Worm (Caenorhabditis elegans) whole organism, mixed stage, embryonic: ENCODE data around the gene mab-21.

Source experiments
- M03D4.4 ChIP-seq: sonication (generic microtip); optimal IDR thresholded peaks from 2 replicates; lab custom pipeline; 2017; ENCODE audit warnings: mild to moderate bottlenecking, missing genetic modification characterization, missing compliant biosample characterization
- bed-3 ChIP-seq: fragments of 200-800 bp; sonication (Bioruptor generic); optimal IDR thresholded peaks from 3 replicates; lab custom pipeline; 2018; ENCODE audit warnings: mild to moderate bottlenecking, missing genetic modification characterization, moderate library complexity, missing compliant biosample characterization
- blmp-1 ChIP-seq: fragments of 150-350 bp; optimal IDR thresholded peaks from 2 replicates; lab custom pipeline; 2014; ENCODE audit warnings: missing biosample characterization, missing genetic modification characterization
- ceh-39 ChIP-seq: fragments of 150-350 bp; optimal IDR thresholded peaks from 2 replicates; lab custom pipeline; 2014; ENCODE audit warnings: missing biosample characterization, missing genetic modification characterization
- ceh-43 ChIP-seq: fragments of 200-800 bp; sonication (Bioruptor generic); optimal IDR thresholded peaks from 2 replicates; lab custom pipeline; 2018; ENCODE audit warnings: mild to moderate bottlenecking, missing genetic modification characterization, moderate library complexity, missing compliant biosample characterization
- ceh-83 ChIP-seq: fragments of 200-800 bp; sonication (Bioruptor generic); optimal IDR thresholded peaks from 2 replicates; lab custom pipeline; 2018; ENCODE audit warnings: mild to moderate bottlenecking, missing genetic modification characterization, missing compliant biosample characterization
- ces-1 ChIP-seq: fragments of 150-350 bp; optimal IDR thresholded peaks from 2 replicates; lab custom pipeline; 2014; ENCODE audit warnings: missing biosample characterization, missing genetic modification reagents, missing genetic modification characterization
- cnd-1 ChIP-seq: fragments of 200-800 bp; sonication (Bioruptor generic); optimal IDR thresholded peaks from 2 replicates; lab custom pipeline; 2018; ENCODE audit warnings: mild to moderate bottlenecking, missing genetic modification characterization, missing compliant biosample characterization
- drap-1 ChIP-seq: fragments of 200-800 bp; sonication (Bioruptor generic); optimal IDR thresholded peaks from 3 replicates; lab custom pipeline; 2018; ENCODE audit warnings: mild to moderate bottlenecking, missing genetic modification characterization, missing compliant biosample characterization
- ham-2 ChIP-seq: fragments of 200-800 bp; sonication (Bioruptor generic); optimal IDR thresholded peaks from 2 replicates; lab custom pipeline; 2018; ENCODE audit warnings: mild to moderate bottlenecking, missing genetic modification characterization, missing compliant biosample characterization
- hlh-1 ChIP-seq: fragments of 150-350 bp; optimal IDR thresholded peaks from 2 replicates; lab custom pipeline; 2014; ENCODE audit warnings: missing biosample characterization, missing genetic modification reagents, missing genetic modification characterization
- lin-13 ChIP-seq: fragments of 150-350 bp; optimal IDR thresholded peaks from 2 replicates; lab custom pipeline; 2014; ENCODE audit warnings: missing biosample characterization, missing genetic modification characterization
- lin-32 ChIP-seq: fragments of 200-800 bp; sonication (Bioruptor generic); optimal IDR thresholded peaks from 2 replicates; lab custom pipeline; 2018; ENCODE audit warnings: mild to moderate bottlenecking, missing genetic modification characterization, missing compliant biosample characterization
- lsy-2 ChIP-seq: fragments of 150-350 bp; optimal IDR thresholded peaks from 2 replicates; lab custom pipeline; 2014; ENCODE audit warnings: missing biosample characterization, missing genetic modification characterization
- mab-5 ChIP-seq: fragments of 150-350 bp; optimal IDR thresholded peaks from 2 replicates; lab custom pipeline; 2014; ENCODE audit warnings: missing biosample characterization, missing genetic modification characterization
- mep-1 ChIP-seq: fragments of 150-350 bp; optimal IDR thresholded peaks from 2 replicates; lab custom pipeline; 2017; ENCODE audit warnings: missing biosample characterization, missing genetic modification reagents, missing genetic modification characterization, inconsistent platforms
- mls-2 ChIP-seq: sonication (generic microtip); optimal IDR thresholded peaks from 2 replicates; lab custom pipeline; 2016; ENCODE audit warnings: mild to moderate bottlenecking, missing genetic modification characterization, moderate library complexity, missing compliant biosample characterization
- nhr-2 ChIP-seq: fragments of 150-350 bp; optimal IDR thresholded peaks from 2 replicates; lab custom pipeline; 2014; ENCODE audit warnings: missing biosample characterization, missing genetic modification characterization
- nhr-237 ChIP-seq: fragments of 150-350 bp; optimal IDR thresholded peaks from 2 replicates; lab custom pipeline; 2014; ENCODE audit warnings: missing biosample characterization, missing genetic modification characterization
- nhr-28 ChIP-seq: fragments of 150-350 bp; optimal IDR thresholded peaks from 2 replicates; lab custom pipeline; 2014; ENCODE audit warnings: missing biosample characterization, missing genetic modification characterization
- nhr-76 ChIP-seq: sonication (generic microtip); optimal IDR thresholded peaks from 2 replicates; lab custom pipeline; 2017; ENCODE audit warnings: missing biosample characterization, missing genetic modification characterization
- pha-4 ChIP-seq: fragments of 150-350 bp; optimal IDR thresholded peaks from 2 replicates; lab custom pipeline; 2018; ENCODE audit warnings: missing biosample characterization, missing genetic modification reagents, missing genetic modification characterization
- sem-2 ChIP-seq: fragments of 200-800 bp; sonication (Bioruptor generic); optimal IDR thresholded peaks from 2 replicates; lab custom pipeline; 2018; ENCODE audit warnings: mild to moderate bottlenecking, missing genetic modification characterization, missing compliant biosample characterization
- sptf-1 ChIP-seq: sonication (generic microtip); optimal IDR thresholded peaks from 2 replicates; lab custom pipeline; 2017; ENCODE audit warnings: mild to moderate bottlenecking, missing genetic modification characterization, moderate library complexity, missing compliant biosample characterization
- tbx-8 ChIP-seq: fragments of 200-800 bp; sonication (Bioruptor generic); optimal IDR thresholded peaks from 2 replicates; lab custom pipeline; 2018; ENCODE audit warnings: mild to moderate bottlenecking, missing genetic modification characterization, moderate library complexity, missing compliant biosample characterization
- unc-120 ChIP-seq: sonication (generic microtip); optimal IDR thresholded peaks from 2 replicates; lab custom pipeline; 2017; ENCODE audit warnings: missing genetic modification characterization, missing compliant biosample characterization; ENCODE audit not compliant: poor library complexity, severe bottlenecking
- unc-39 ChIP-seq: fragments of 150-350 bp; optimal IDR thresholded peaks from 2 replicates; lab custom pipeline; 2014; ENCODE audit warnings: missing biosample characterization, missing genetic modification characterization
- unc-62 ChIP-seq: fragments of 150-350 bp; optimal IDR thresholded peaks from 2 replicates; lab custom pipeline; 2014; ENCODE audit warnings: missing biosample characterization, missing genetic modification reagents, missing genetic modification characterization
- zip-8 ChIP-seq: fragments of 150-350 bp; optimal IDR thresholded peaks from 2 replicates; lab custom pipeline; 2014; ENCODE audit warnings: missing biosample characterization, missing genetic modification characterization
- ztf-11 ChIP-seq: fragments of 150-350 bp; optimal IDR thresholded peaks from 2 replicates; lab custom pipeline; 2014; ENCODE audit warnings: missing biosample characterization, missing genetic modification characterization

Gene mab-21

DNA sequence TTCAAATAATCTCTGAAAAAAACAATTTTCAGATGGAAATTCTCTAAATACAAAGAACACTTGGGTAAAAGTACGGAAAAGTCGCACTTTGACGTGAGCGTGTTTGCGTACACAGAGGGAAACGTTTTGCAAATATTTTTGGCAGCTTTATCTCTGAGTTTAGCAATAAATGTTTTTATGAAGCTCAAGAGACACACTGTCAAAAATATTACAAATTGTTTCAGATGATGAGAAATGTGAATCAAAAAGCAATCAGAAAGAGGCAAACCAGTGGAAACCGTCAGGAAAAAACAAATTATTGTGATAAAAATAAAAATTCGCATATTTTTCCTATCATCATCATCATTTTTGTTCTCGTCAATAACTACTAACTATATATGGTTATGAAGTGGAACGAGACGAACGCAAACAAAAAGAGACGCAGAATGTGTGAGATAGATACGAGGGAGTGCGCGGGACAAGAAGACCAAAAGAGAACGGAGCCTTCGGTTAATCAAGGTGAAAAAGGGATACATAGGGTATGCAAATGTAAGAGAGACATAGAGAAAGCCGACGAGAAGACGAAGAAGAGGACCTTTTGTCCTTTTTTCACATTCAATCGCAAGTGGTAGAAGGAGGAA, 11.9 kb downstream of the mab-21 start, which contains the start of gene sel-2:
TSS of gene sel-2 (minus strand) at position 51 of the 620 bp plus-strand sequence.
- TF ChIP-seq unc-120 (tag; lab: Kevin White, UChicago) (peak; percentile 80), cnd-1 (peak; percentile 9), lin-32 (GFP tag; lab: Kevin White, UChicago) (no peak), sptf-1 (tag; lab: Kevin White, UChicago) (peak; percentile 39), mls-2 (tag; lab: Kevin White, UChicago) (no peak), pha-4 (tag; lab: Kevin White, UChicago) (peak; percentile 57), nhr-2 (tag; lab: Kevin White, UChicago) (peak; percentile 62), ces-1 (GFP tag; lab: Kevin White, UChicago) (peak; percentile 69), nhr-28 (no peak), ceh-83 (GFP tag; lab: Kevin White, UChicago) (no peak)

ce11 chrIII:4616071-4616571, 15.6 kb downstream of the mab-21 start, which contains the start of gene lips-3:
Gene lips-3 (plus strand): TSS chrIII:4616528.
- TF ChIP-seq sem-2 = no peak
- peak; percentile 7 for TF ChIP-seq unc-62

DNA sequence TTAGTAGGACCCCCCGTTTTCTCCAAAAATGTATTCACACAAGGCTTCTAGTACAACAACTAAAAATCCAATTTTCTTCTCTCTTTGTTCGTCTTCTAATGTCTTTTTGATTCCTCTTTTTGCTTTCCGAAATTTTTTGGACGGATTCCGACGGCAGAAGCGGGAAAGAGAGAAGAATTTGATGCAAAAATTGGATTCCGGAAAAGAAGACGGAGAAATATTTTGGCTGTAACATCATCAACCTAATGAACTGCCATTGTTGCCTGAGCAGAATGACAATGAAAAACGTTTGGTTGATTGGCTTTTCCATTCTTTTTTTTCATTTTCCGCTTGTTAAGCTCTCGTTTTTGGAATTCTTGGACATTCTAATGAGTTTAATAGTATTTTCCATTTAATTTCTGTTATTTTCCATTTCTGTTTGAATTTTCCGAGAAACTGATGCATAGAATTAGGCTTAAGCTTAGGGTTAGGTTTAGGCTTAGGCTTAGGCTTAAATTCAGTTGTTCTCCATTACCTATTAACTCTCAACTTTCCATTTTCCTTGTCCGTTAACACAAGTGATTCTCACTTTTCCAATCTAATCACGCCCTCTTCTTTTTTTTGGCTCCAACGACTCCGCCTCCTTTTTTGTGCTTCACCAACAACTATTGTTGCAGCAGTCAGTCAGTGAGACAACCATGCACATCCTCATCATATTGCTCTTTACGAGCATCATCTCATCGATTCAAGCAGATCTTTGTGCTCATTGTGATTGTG, 22.0 kb downstream of the mab-21 start, which contains the start of gene lron-5:
TSS of gene lron-5 (plus strand) at position 655 of the 756 bp plus-strand sequence.
- TF ChIP-seq sptf-1 (tag; lab: Kevin White, UChicago) (no peak), nhr-28 (no peak), ces-1 (GFP tag; lab: Kevin White, UChicago) (peak; percentile 62), ztf-11 (tag; lab: Kevin White, UChicago) (no peak), nhr-2 (tag; lab: Kevin White, UChicago) (no peak)

DNA sequence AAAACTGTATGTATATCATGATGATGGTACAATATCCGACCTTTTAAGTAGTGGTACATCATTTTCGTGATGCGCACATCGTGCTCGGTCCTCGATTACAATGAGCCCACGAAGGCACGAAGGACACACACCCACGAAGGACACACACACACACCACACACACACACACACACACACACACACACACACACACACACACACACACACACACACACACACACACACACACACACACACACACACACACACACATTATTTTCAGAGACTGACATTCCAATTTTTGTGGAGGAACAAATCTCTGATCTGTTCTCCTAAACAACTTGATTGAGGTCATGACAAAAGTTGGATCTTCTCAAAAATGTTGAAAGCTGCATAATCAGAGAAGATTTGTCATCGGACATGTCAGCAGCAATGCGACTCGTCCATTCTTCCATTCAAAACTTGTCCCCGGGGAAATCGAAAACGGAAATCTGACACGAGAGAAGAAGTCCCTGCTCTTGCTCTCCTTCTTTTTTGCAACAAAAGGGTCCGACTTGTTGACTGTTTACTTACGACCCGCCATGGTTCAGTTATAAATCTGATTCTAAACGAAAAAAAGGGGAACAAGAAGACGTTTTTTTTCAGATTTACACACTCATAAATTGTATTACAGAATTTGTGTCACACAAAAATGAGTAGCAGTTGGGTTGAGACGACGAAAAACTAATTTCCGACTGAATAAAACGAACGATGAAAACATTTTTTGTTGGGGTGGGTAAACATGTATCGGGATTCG, 25.8 kb downstream of the mab-21 start:
- TF ChIP-seq nhr-76 (tag; lab: Kevin White, UChicago) (no peak), tbx-8 (GFP tag; lab: Kevin White, UChicago) (no peak), mab-5 (no peak), nhr-2 (tag; lab: Kevin White, UChicago) (no peak), sptf-1 (tag; lab: Kevin White, UChicago) (no peak), hlh-1 (no peak), unc-120 (tag; lab: Kevin White, UChicago) (no peak), drap-1 (peak; percentile 28), mep-1 (tag; lab: Kevin White, UChicago) (no peak), cnd-1 (peak; percentile 37), nhr-237 (tag; lab: Kevin White, UChicago) (no peak), pha-4 (tag; lab: Kevin White, UChicago) (no peak), lsy-2 (tag; lab: Kevin White, UChicago) (no peak), ces-1 (GFP tag; lab: Kevin White, UChicago) (no peak), ceh-43 (GFP tag; lab: Kevin White, UChicago) (no peak), blmp-1 (tag; lab: Kevin White, UChicago) (no peak), bed-3 (GFP tag; lab: Kevin White, UChicago) (no peak), unc-39 (tag; lab: Kevin White, UChicago) (no peak), lin-13 (no peak), sem-2 (peak; percentile 53), ceh-39 (tag; lab: Kevin White, UChicago) (no peak), M03D4.4 (tag; lab: Kevin White, UChicago) (peak; percentile 52)

DNA sequence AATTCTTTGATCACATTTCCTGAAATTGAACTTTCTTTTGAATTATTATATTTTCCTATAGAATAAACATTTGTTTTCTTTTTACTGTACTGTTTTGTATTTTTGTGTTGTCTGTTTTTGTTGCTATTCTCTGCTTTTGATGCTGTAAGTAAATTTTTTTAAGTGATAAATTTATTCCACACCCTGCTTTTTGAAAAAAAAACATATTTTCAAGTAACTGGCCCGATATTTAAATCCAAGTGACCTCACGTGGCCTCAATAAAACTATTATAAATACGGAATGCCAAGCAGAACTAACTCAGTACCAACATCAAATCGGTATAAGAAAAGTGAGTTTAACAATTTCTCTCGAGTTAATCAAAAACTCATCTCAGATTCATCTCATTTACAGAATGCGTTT, 27.6 kb downstream of the mab-21 start, which contains the start of gene clec-151:
TSS of gene clec-151 (plus strand) at position 301 of the 400 bp plus-strand sequence.
- TF ChIP-seq unc-120 (tag; lab: Kevin White, UChicago) (no peak), zip-8 (tag; lab: Kevin White, UChicago) (no peak), mep-1 (tag; lab: Kevin White, UChicago) (no peak), nhr-237 (tag; lab: Kevin White, UChicago) (no peak), sem-2 (no peak), ces-1 (GFP tag; lab: Kevin White, UChicago) (no peak), ham-2 (GFP tag; lab: Kevin White, UChicago) (no peak), blmp-1 (tag; lab: Kevin White, UChicago) (no peak), ceh-83 (GFP tag; lab: Kevin White, UChicago) (no peak)
